Worm (Caenorhabditis elegans) whole organism, L1 larva: Measurements from ENCODE around the gene ttr-43.
A peak's percentile ranks its signal among the peaks of the same experiment; 100 is the strongest.

Source experiments
- C04F5.9 ChIP-seq: sonication (generic microtip); optimal IDR thresholded peaks from 2 replicates; lab custom pipeline; 2016; ENCODE audit warnings: missing genetic modification characterization, missing compliant biosample characterization
- F16B12.6 ChIP-seq: fragments of 150-350 bp; optimal IDR thresholded peaks from 2 replicates; lab custom pipeline; 2014; ENCODE audit warnings: missing biosample characterization, missing genetic modification characterization
- Y116A8C.19 ChIP-seq: sonication (generic microtip); optimal IDR thresholded peaks from 2 replicates; lab custom pipeline; 2016; ENCODE audit warnings: missing compliant biosample characterization, missing genetic modification characterization, borderline replicate concordance
- alr-1 ChIP-seq: fragments of 200-800 bp; sonication (Bioruptor generic); optimal IDR thresholded peaks from 2 replicates; lab custom pipeline; 2018; ENCODE audit warnings: borderline replicate concordance, mild to moderate bottlenecking, missing genetic modification characterization, missing compliant biosample characterization
- aly-2 ChIP-seq: fragments of 150-350 bp; optimal IDR thresholded peaks from 2 replicates; lab custom pipeline; 2014; ENCODE audit warnings: missing biosample characterization, missing genetic modification characterization
- ama-1 ChIP-seq: fragments of 150-350 bp; optimal IDR thresholded peaks from 2 replicates; lab custom pipeline; 2014
- blmp-1 ChIP-seq: fragments of 150-350 bp; optimal IDR thresholded peaks from 2 replicates; lab custom pipeline; 2014; ENCODE audit warnings: missing biosample characterization, missing genetic modification characterization
- ceh-88 ChIP-seq: fragments of 200-800 bp; sonication (Bioruptor generic); IDR thresholded peaks from 2 replicates; pipeline ENCODE4 v1.3.6; 2022; ENCODE audit warnings: missing genetic modification characterization, missing compliant biosample characterization
- ceh-90 ChIP-seq: sonication (generic microtip); optimal IDR thresholded peaks from 2 replicates; lab custom pipeline; 2016; ENCODE audit warnings: missing genetic modification characterization, missing compliant biosample characterization
- dsc-1 ChIP-seq: sonication (generic microtip); optimal IDR thresholded peaks from 2 replicates; lab custom pipeline; 2016; ENCODE audit warnings: mild to moderate bottlenecking, missing genetic modification characterization, missing compliant biosample characterization
- egl-27 ChIP-seq, 2 experiments: fragments of 150-350 bp in 1 of 2; sonication (generic microtip); optimal IDR thresholded peaks; 3 replicates each; lab custom pipeline; 2017 to 2018; ENCODE audit warnings: missing biosample characterization in 2 of 2, missing genetic modification characterization in 2 of 2, missing genetic modification reagents in 2 of 2
- elt-3 ChIP-seq, 6 experiments: fragments of 150-350 bp in 1 of 6; sonication (generic microtip); optimal IDR thresholded peaks; 2 replicates each; lab custom pipeline; 2017 to 2018; ENCODE audit warnings: missing biosample characterization in 6 of 6, missing genetic modification characterization in 6 of 6, inconsistent platforms in 1 of 6
- ets-5 ChIP-seq: fragments of 200-800 bp; sonication (Bioruptor generic); IDR thresholded peaks from 2 replicates; pipeline ENCODE4 v1.3.6; 2022; ENCODE audit warnings: missing genetic modification characterization, missing compliant biosample characterization
- fkh-10 ChIP-seq: sonication (generic microtip); optimal IDR thresholded peaks from 2 replicates; lab custom pipeline; 2017; ENCODE audit warnings: missing biosample characterization, missing genetic modification reagents, missing genetic modification characterization
- fkh-4 ChIP-seq: sonication (generic microtip); optimal IDR thresholded peaks from 2 replicates; lab custom pipeline; 2016; ENCODE audit warnings: missing compliant biosample characterization, missing genetic modification characterization, borderline replicate concordance
- fos-1 ChIP-seq: fragments of 150-350 bp; optimal IDR thresholded peaks from 2 replicates; lab custom pipeline; 2014; ENCODE audit warnings: missing biosample characterization, missing genetic modification characterization
- grh-1 ChIP-seq: fragments of 200-800 bp; sonication (Bioruptor generic); IDR thresholded peaks from 2 replicates; pipeline ENCODE4 v1.3.6; 2022; ENCODE audit warnings: missing genetic modification reagents, missing genetic modification characterization, missing compliant biosample characterization
- hlh-17 ChIP-seq: fragments of 200-800 bp; sonication (Bioruptor generic); optimal IDR thresholded peaks from 2 replicates; lab custom pipeline; 2018; ENCODE audit warnings: missing genetic modification characterization, mild to moderate bottlenecking, missing compliant biosample characterization, moderate library complexity, borderline replicate concordance
- hlh-4 ChIP-seq: sonication (generic microtip); optimal IDR thresholded peaks from 2 replicates; lab custom pipeline; 2016; ENCODE audit warnings: mild to moderate bottlenecking, missing genetic modification characterization, missing compliant biosample characterization
- irx-1 ChIP-seq: sonication (generic microtip); optimal IDR thresholded peaks from 2 replicates; lab custom pipeline; 2016; ENCODE audit warnings: missing genetic modification characterization, missing compliant biosample characterization
- isw-1 ChIP-seq: fragments of 200-800 bp; sonication (Bioruptor generic); IDR thresholded peaks from 2 replicates; pipeline ENCODE4 v1.3.6; 2022; ENCODE audit warnings: missing genetic modification characterization, missing compliant biosample characterization
- jun-1 ChIP-seq: fragments of 150-350 bp; optimal IDR thresholded peaks from 2 replicates; lab custom pipeline; 2014; ENCODE audit warnings: missing biosample characterization, missing genetic modification reagents, missing genetic modification characterization
- lin-13 ChIP-seq: fragments of 150-350 bp; optimal IDR thresholded peaks from 2 replicates; lab custom pipeline; 2014; ENCODE audit warnings: missing biosample characterization, missing genetic modification reagents, missing genetic modification characterization
- lin-35 ChIP-seq, 2 experiments: fragments of 150-350 bp; optimal IDR thresholded peaks; 2 replicates each; lab custom pipeline; 2014; ENCODE audit warnings: missing biosample characterization in 2 of 2, missing genetic modification characterization in 2 of 2, missing genetic modification reagents in 2 of 2
- lir-3 ChIP-seq: sonication (generic microtip); optimal IDR thresholded peaks from 2 replicates; lab custom pipeline; 2016; ENCODE audit warnings: mild to moderate bottlenecking, missing genetic modification characterization, moderate library complexity, missing compliant biosample characterization; ENCODE audit not compliant: poor library complexity
- lsy-2 ChIP-seq, 2 experiments: fragments of 150-350 bp; optimal IDR thresholded peaks; 2 replicates each; lab custom pipeline; 2014; ENCODE audit warnings: missing biosample characterization in 2 of 2, missing genetic modification characterization in 2 of 2
- mep-1 ChIP-seq: fragments of 150-350 bp; optimal IDR thresholded peaks from 2 replicates; lab custom pipeline; 2014; ENCODE audit warnings: missing biosample characterization, missing genetic modification characterization
- nhr-20 ChIP-seq: sonication (generic microtip); optimal IDR thresholded peaks from 2 replicates; lab custom pipeline; 2016; ENCODE audit warnings: mild to moderate bottlenecking, missing genetic modification characterization, missing compliant biosample characterization
- nhr-237 ChIP-seq: fragments of 150-350 bp; optimal IDR thresholded peaks from 2 replicates; lab custom pipeline; 2014; ENCODE audit warnings: missing biosample characterization, missing genetic modification characterization
- nhr-28 ChIP-seq: fragments of 150-350 bp; optimal IDR thresholded peaks from 2 replicates; lab custom pipeline; 2014; ENCODE audit warnings: missing biosample characterization, missing genetic modification characterization
- nhr-84 ChIP-seq: sonication (generic microtip); optimal IDR thresholded peaks from 2 replicates; lab custom pipeline; 2017; ENCODE audit warnings: missing biosample characterization, missing genetic modification characterization
- pag-3 ChIP-seq: sonication (generic microtip); optimal IDR thresholded peaks from 2 replicates; lab custom pipeline; 2017; ENCODE audit warnings: missing genetic modification characterization, mild to moderate bottlenecking, missing compliant biosample characterization, antibody characterized with exemption, borderline replicate concordance; ENCODE audit not compliant: insufficient read depth
- pax-3 ChIP-seq: fragments of 200-800 bp; sonication (Bioruptor generic); optimal IDR thresholded peaks from 2 replicates; lab custom pipeline; 2018; ENCODE audit warnings: mild to moderate bottlenecking, missing genetic modification characterization, moderate library complexity, missing compliant biosample characterization
- snu-23 ChIP-seq: sonication (generic microtip); optimal IDR thresholded peaks from 2 replicates; lab custom pipeline; 2016; ENCODE audit warnings: missing genetic modification characterization, missing compliant biosample characterization
- tlp-1 ChIP-seq: fragments of 150-350 bp; optimal IDR thresholded peaks from 2 replicates; lab custom pipeline; 2014; ENCODE audit warnings: missing biosample characterization, missing genetic modification characterization
- unc-130 ChIP-seq: fragments of 150-350 bp; optimal IDR thresholded peaks from 2 replicates; lab custom pipeline; 2017; ENCODE audit warnings: missing biosample characterization, missing genetic modification characterization, inconsistent platforms
- unc-30 ChIP-seq: sonication (generic microtip); optimal IDR thresholded peaks from 2 replicates; lab custom pipeline; 2017; ENCODE audit warnings: missing biosample characterization, missing genetic modification characterization
- unc-98 ChIP-seq: fragments of 200-800 bp; sonication (Bioruptor generic); IDR thresholded peaks from 2 replicates; pipeline ENCODE4 v1.3.6; 2022; ENCODE audit warnings: missing genetic modification characterization, missing compliant biosample characterization
- xbp-1 ChIP-seq: sonication (generic microtip); optimal IDR thresholded peaks from 2 replicates; lab custom pipeline; 2016; ENCODE audit warnings: missing genetic modification characterization, missing compliant biosample characterization
- zag-1 ChIP-seq: fragments of 150-350 bp; optimal IDR thresholded peaks from 2 replicates; lab custom pipeline; 2014; ENCODE audit warnings: missing biosample characterization, missing genetic modification characterization
- ztf-11 ChIP-seq, 2 experiments: sonication (generic microtip); optimal IDR thresholded peaks; 2 replicates each; lab custom pipeline; 2016 to 2017; ENCODE audit warnings: missing genetic modification characterization in 2 of 2, missing biosample characterization in 1 of 2, missing compliant biosample characterization in 1 of 2

ttr-43 gene

ce11 chrV:12633046-12633445 lies 42.5 kb upstream of the ttr-43 start:
- TF ChIP-seq unc-30 (tag; lab: Kevin White, UChicago), result no peak

- peak; percentile 14 for TF ChIP-seq pax-3 (tag; lab: Kevin White, UChicago)
- TF ChIP-seq blmp-1 (tag; lab: Kevin White, UChicago), result no peak
Observed at ce11 chrV:12632048-12632447, 41.5 kb upstream of the ttr-43 start, which contains the start of gene srx-113. TSS of gene srx-113 (minus strand) at chrV:12632148.

- TF ChIP-seq ama-1 (no peak), blmp-1 (tag; lab: Kevin White, UChicago) (peak; percentile 31)
Observed at ce11 chrV:12629743-12630142, 39.2 kb upstream of the ttr-43 start, which contains the start of gene F56H9.6. TSS of gene F56H9.6 (minus strand) at chrV:12629843.

ce11 chrV:12624371-12624770 lies 33.9 kb upstream of the ttr-43 start, which contains the start of gene F56H9.9:
TSS of gene F56H9.9 (minus strand) at chrV:12624471.
- TF ChIP-seq jun-1 (tag; lab: Kevin White, UChicago) (no peak), fkh-4 (tag; lab: Kevin White, UChicago) (no peak), lin-35 (GFP tag; optimal IDR thresholded peaks at IDR 0.05; lab: Kevin White, UChicago) (no peak), lsy-2 (tag; optimal IDR thresholded peaks at IDR 0.05; lab: Kevin White, UChicago) (no peak), C04F5.9 (tag; lab: Kevin White, UChicago) (no peak), grh-1 (GFP tag; lab: Robert Waterston, UW) (no peak), snu-23 (GFP tag; lab: Kevin White, UChicago) (no peak), ceh-90 (tag; lab: Kevin White, UChicago) (no peak), pag-3 (tag; lab: Kevin White, UChicago) (no peak), nhr-84 (tag; lab: Kevin White, UChicago) (no peak), ztf-11 (tag; optimal IDR thresholded peaks at IDR 0.05; lab: Kevin White, UChicago) (no peak), nhr-20 (tag; lab: Kevin White, UChicago) (no peak), lin-13 (GFP tag; lab: Kevin White, UChicago) (no peak), Y116A8C.19 (tag; lab: Kevin White, UChicago) (no peak), ets-5 (GFP tag; lab: Robert Waterston, UW) (no peak), xbp-1 (tag; lab: Kevin White, UChicago) (no peak)

- TF ChIP-seq irx-1 (tag; lab: Kevin White, UChicago) (no peak), dsc-1 (tag; lab: Kevin White, UChicago) (no peak), unc-130 (tag; lab: Kevin White, UChicago) (no peak), jun-1 (tag; lab: Kevin White, UChicago) (no peak), nhr-28 (tag; lab: Kevin White, UChicago) (no peak), elt-3 (tag; optimal IDR thresholded peaks at IDR 0.05; lab: Kevin White, UChicago) (no peak), lir-3 (tag; lab: Kevin White, UChicago) (no peak), isw-1 (no peak), alr-1 (no peak), egl-27 (tag; optimal IDR thresholded peaks at IDR 0.05; lab: Kevin White, UChicago) (no peak), unc-30 (tag; lab: Kevin White, UChicago) (no peak), ztf-11 (tag; optimal IDR thresholded peaks at IDR 0.05; lab: Kevin White, UChicago) (no peak)
Observed at ce11 chrV:12612118-12612517, 21.6 kb upstream of the ttr-43 start, which contains the start of gene cyc-2.2. TSS of gene cyc-2.2 (minus strand) at chrV:12612218.

- TF ChIP-seq hlh-4 (tag; lab: Kevin White, UChicago) (no peak), aly-2 (no peak), xbp-1 (tag; lab: Kevin White, UChicago) (no peak), hlh-17 (GFP tag; lab: Kevin White, UChicago) (no peak), fkh-10 (GFP tag; lab: Kevin White, UChicago) (no peak), dsc-1 (tag; lab: Kevin White, UChicago) (no peak), mep-1 (tag; lab: Kevin White, UChicago) (no peak), ceh-88 (no peak), unc-98 (GFP tag; lab: Robert Waterston, UW) (no peak), F16B12.6 (tag; lab: Kevin White, UChicago) (no peak), zag-1 (tag; lab: Kevin White, UChicago) (no peak), unc-30 (tag; lab: Kevin White, UChicago) (no peak), tlp-1 (tag; lab: Kevin White, UChicago) (no peak), grh-1 (GFP tag; lab: Robert Waterston, UW) (no peak), pax-3 (tag; lab: Kevin White, UChicago) (no peak), fos-1 (tag; lab: Kevin White, UChicago) (no peak), nhr-237 (no peak)
Observed at ce11 chrV:12611029-12611428, 20.5 kb upstream of the ttr-43 start, which contains the start of gene cubn-1. TSS of gene cubn-1 (plus strand) at chrV:12611329.
